Fruit fly (Drosophila melanogaster) whole organism, embryonic: Measurements from ENCODE around the gene CG14995.
A peak's percentile ranks its signal among the peaks of the same experiment; 100 is the strongest.

Source experiments
- Atf6 ChIP-seq: fragments of 200-800 bp; sonication (Bioruptor generic); IDR thresholded peaks from 2 replicates; pipeline ENCODE4 v1.3.6; 2022; ENCODE audit warnings: missing biosample characterization, missing genetic modification characterization
- BtbVII ChIP-seq: fragments of 200-800 bp; sonication (Bioruptor generic); optimal IDR thresholded peaks from 3 replicates; lab custom pipeline; 2017; ENCODE audit warnings: missing biosample characterization, mild to moderate bottlenecking, missing genetic modification characterization
- CG10431 ChIP-seq: fragments of 200-800 bp; sonication (Bioruptor generic); optimal IDR thresholded peaks from 3 replicates; lab custom pipeline; 2018; ENCODE audit warnings: missing biosample characterization, mild to moderate bottlenecking, missing genetic modification characterization
- CG10543 ChIP-seq: fragments of 200-800 bp; sonication (Bioruptor generic); optimal IDR thresholded peaks from 3 replicates; lab custom pipeline; 2017; ENCODE audit warnings: missing biosample characterization, mild to moderate bottlenecking, missing genetic modification characterization, moderate library complexity
- CG13624 ChIP-seq: fragments of 200-800 bp; sonication (Bioruptor generic); optimal IDR thresholded peaks from 2 replicates; lab custom pipeline; 2016; ENCODE audit warnings: missing biosample characterization, missing genetic modification characterization
- CG14014 ChIP-seq: fragments of 200-800 bp; sonication (Bioruptor generic); IDR thresholded peaks from 2 replicates; pipeline ENCODE4 v1.3.6; 2022; ENCODE audit warnings: missing biosample characterization, missing genetic modification characterization
- CG1529 ChIP-seq: fragments of 200-800 bp; sonication (Bioruptor generic); optimal IDR thresholded peaks from 3 replicates; lab custom pipeline; 2018; ENCODE audit warnings: missing biosample characterization, missing genetic modification characterization
- CG15696 ChIP-seq: fragments of 200-800 bp; sonication (Bioruptor generic); optimal IDR thresholded peaks from 2 replicates; lab custom pipeline; 2019; ENCODE audit warnings: missing biosample characterization, mild to moderate bottlenecking, missing genetic modification characterization, moderate library complexity
- CG17361 ChIP-seq: fragments of 200-800 bp; sonication (Bioruptor generic); IDR thresholded peaks from 3 replicates; pipeline ENCODE4 v1.3.6; 2022; ENCODE audit warnings: missing biosample characterization, missing genetic modification characterization
- CG17385 ChIP-seq: fragments of 200-800 bp; sonication (Bioruptor generic); optimal IDR thresholded peaks from 3 replicates; lab custom pipeline; 2018; ENCODE audit warnings: missing biosample characterization, mild to moderate bottlenecking, missing genetic modification characterization
- CG18599 ChIP-seq: fragments of 200-800 bp; sonication (Bioruptor generic); optimal IDR thresholded peaks from 3 replicates; lab custom pipeline; 2017; ENCODE audit warnings: missing biosample characterization, missing genetic modification characterization, mild to moderate bottlenecking, moderate library complexity, missing genetic modification reagents
- CG3065 ChIP-seq: fragments of 200-800 bp; sonication (Bioruptor generic); optimal IDR thresholded peaks from 2 replicates; lab custom pipeline; 2016; ENCODE audit warnings: missing biosample characterization, missing genetic modification characterization
- CG3407 ChIP-seq: fragments of 200-800 bp; sonication (Bioruptor generic); optimal IDR thresholded peaks from 2 replicates; lab custom pipeline; 2018; ENCODE audit warnings: missing biosample characterization, mild to moderate bottlenecking, missing genetic modification characterization
- CG4820 ChIP-seq: fragments of 200-800 bp; sonication (Bioruptor generic); optimal IDR thresholded peaks from 3 replicates; lab custom pipeline; 2016; ENCODE audit warnings: missing biosample characterization, missing genetic modification characterization
- CG5245 ChIP-seq: fragments of 200-800 bp; sonication (Bioruptor generic); optimal IDR thresholded peaks from 3 replicates; lab custom pipeline; 2016; ENCODE audit warnings: missing biosample characterization, missing genetic modification characterization
- CG6791 ChIP-seq: fragments of 200-800 bp; sonication (Bioruptor generic); IDR thresholded peaks from 3 replicates; pipeline ENCODE4 v1.3.6; 2022; ENCODE audit warnings: missing biosample characterization, missing genetic modification characterization; ENCODE audit not compliant: partially characterized antibody
- CG7786 ChIP-seq: fragments of 200-800 bp; sonication (Bioruptor generic); optimal IDR thresholded peaks from 2 replicates; lab custom pipeline; 2016; ENCODE audit warnings: missing biosample characterization, missing genetic modification characterization
- CG8765 ChIP-seq: fragments of 200-800 bp; sonication (Bioruptor generic); IDR thresholded peaks from 2 replicates; pipeline ENCODE4 v1.3.6; 2022; ENCODE audit warnings: missing biosample characterization, missing genetic modification characterization
- CG9797 ChIP-seq: fragments of 200-800 bp; sonication (Bioruptor generic); optimal IDR thresholded peaks from 3 replicates; lab custom pipeline; 2018; ENCODE audit warnings: missing biosample characterization, mild to moderate bottlenecking, missing genetic modification characterization
- CG9876 ChIP-seq: fragments of 200-800 bp; sonication (Bioruptor generic); optimal IDR thresholded peaks from 2 replicates; lab custom pipeline; 2016; ENCODE audit warnings: missing biosample characterization, missing genetic modification characterization
- CTCF ChIP-seq: fragments of 200-800 bp; sonication (Bioruptor generic); optimal IDR thresholded peaks from 2 replicates; lab custom pipeline; 2017; ENCODE audit warnings: missing biosample characterization, mild to moderate bottlenecking, missing genetic modification characterization, moderate library complexity
- CkIIα-i1 ChIP-seq: fragments of 200-800 bp; sonication (Bioruptor generic); IDR thresholded peaks from 2 replicates; pipeline ENCODE4 v1.3.6; 2022; ENCODE audit warnings: missing biosample characterization, missing genetic modification characterization
- CoRest ChIP-seq: fragments of 200-800 bp; sonication (Bioruptor generic); optimal IDR thresholded peaks from 3 replicates; lab custom pipeline; 2018; ENCODE audit warnings: missing biosample characterization, mild to moderate bottlenecking, missing genetic modification characterization, moderate library complexity
- Dad ChIP-seq: fragments of 200-800 bp; sonication (Bioruptor generic); optimal IDR thresholded peaks from 3 replicates; lab custom pipeline; 2016; ENCODE audit warnings: missing biosample characterization, missing genetic modification characterization
- Doc2 ChIP-seq: fragments of 200-800 bp; sonication (Bioruptor generic); IDR thresholded peaks from 2 replicates; pipeline ENCODE4 v1.3.6; 2022; ENCODE audit warnings: missing biosample characterization, missing genetic modification characterization
- Drgx ChIP-seq: fragments of 200-800 bp; sonication (Bioruptor generic); IDR thresholded peaks from 2 replicates; pipeline ENCODE4 v1.3.6; 2022; ENCODE audit warnings: missing biosample characterization, missing genetic modification characterization
- E2f1 ChIP-seq: fragments of 200-800 bp; sonication (Bioruptor generic); IDR thresholded peaks from 2 replicates; pipeline ENCODE4 v1.3.6; 2022; ENCODE audit warnings: missing biosample characterization, missing genetic modification characterization
- H2.0 ChIP-seq: fragments of 200-800 bp; sonication (Bioruptor generic); IDR thresholded peaks from 2 replicates; pipeline ENCODE4 v1.3.6; 2022; ENCODE audit warnings: missing biosample characterization, missing genetic modification characterization
- MBD-R2 ChIP-seq: fragments of 200-800 bp; sonication (Bioruptor generic); IDR thresholded peaks from 2 replicates; pipeline ENCODE4 v1.3.6; 2022; ENCODE audit warnings: missing biosample characterization, missing genetic modification characterization
- NK7.1 ChIP-seq: fragments of 200-800 bp; sonication (Bioruptor generic); optimal IDR thresholded peaks from 3 replicates; lab custom pipeline; 2016; ENCODE audit warnings: missing biosample characterization, missing genetic modification characterization
- NfI ChIP-seq: fragments of 200-800 bp; sonication (Bioruptor generic); optimal IDR thresholded peaks from 3 replicates; lab custom pipeline; 2018; ENCODE audit warnings: missing biosample characterization, mild to moderate bottlenecking, missing genetic modification characterization, moderate library complexity
- PHDP ChIP-seq: fragments of 200-800 bp; sonication (Bioruptor generic); optimal IDR thresholded peaks from 3 replicates; lab custom pipeline; 2018; ENCODE audit warnings: missing biosample characterization, mild to moderate bottlenecking, missing genetic modification characterization, moderate library complexity
- Ravus ChIP-seq: fragments of 200-800 bp; sonication (Bioruptor generic); IDR thresholded peaks from 2 replicates; pipeline ENCODE4 v1.3.6; 2022; ENCODE audit warnings: missing biosample characterization, missing genetic modification characterization
- Ssrp ChIP-seq: fragments of 200-800 bp; sonication (Bioruptor generic); optimal IDR thresholded peaks from 2 replicates; lab custom pipeline; 2018; ENCODE audit warnings: missing biosample characterization, mild to moderate bottlenecking, missing genetic modification characterization, moderate library complexity
- YL-1 ChIP-seq: fragments of 200-800 bp; sonication (Bioruptor generic); optimal IDR thresholded peaks from 3 replicates; lab custom pipeline; 2017; ENCODE audit warnings: missing biosample characterization, mild to moderate bottlenecking, missing genetic modification characterization
- al ChIP-seq: fragments of 200-800 bp; sonication (Bioruptor generic); IDR thresholded peaks from 2 replicates; pipeline ENCODE4 v1.3.6; 2022; ENCODE audit warnings: missing biosample characterization, missing genetic modification characterization
- az2 ChIP-seq: fragments of 200-800 bp; sonication (Bioruptor generic); optimal IDR thresholded peaks from 3 replicates; lab custom pipeline; 2016; ENCODE audit warnings: missing biosample characterization, missing genetic modification characterization
- bbx ChIP-seq: fragments of 200-800 bp; sonication (Bioruptor generic); IDR thresholded peaks from 2 replicates; pipeline ENCODE4 v1.3.6; 2022; ENCODE audit warnings: missing biosample characterization, missing genetic modification characterization; ENCODE audit not compliant: partially characterized antibody
- chm ChIP-seq: fragments of 200-800 bp; sonication (Bioruptor generic); IDR thresholded peaks from 2 replicates; pipeline ENCODE4 v1.3.6; 2022; ENCODE audit warnings: missing biosample characterization, missing genetic modification characterization
- dimm ChIP-seq: fragments of 200-800 bp; sonication (Bioruptor generic); IDR thresholded peaks from 2 replicates; pipeline ENCODE4 v1.3.6; 2022; ENCODE audit warnings: missing biosample characterization, missing genetic modification characterization
- ewg ChIP-seq: fragments of 200-800 bp; sonication (Bioruptor generic); optimal IDR thresholded peaks from 3 replicates; lab custom pipeline; 2017; ENCODE audit warnings: mild to moderate bottlenecking, missing biosample characterization, missing genetic modification reagents, missing genetic modification characterization
- hth ChIP-seq: fragments of >200 bp; optimal IDR thresholded peaks from 2 replicates; lab custom pipeline; 2017; ENCODE audit warnings: inconsistent platforms
- knrl ChIP-seq: fragments of 200-800 bp; sonication (Bioruptor generic); IDR thresholded peaks from 3 replicates; pipeline ENCODE4 v1.3.6; 2022; ENCODE audit warnings: missing biosample characterization, missing genetic modification characterization; ENCODE audit not compliant: partially characterized antibody
- lov ChIP-seq, 2 experiments: fragments of 200-800 bp in 1 of 2; fragments of >200 bp in 1 of 2; sonication (Bioruptor generic) in 1 of 2; IDR thresholded peaks in 1 of 2; optimal IDR thresholded peaks in 1 of 2; 2 replicates in 1 of 2; 3 replicates in 1 of 2; pipeline versions ENCODE4 v1.3.6 to Lab custom; 2017 to 2022; ENCODE audit warnings: missing biosample characterization in 1 of 2, missing genetic modification characterization in 1 of 2
- odd ChIP-seq: fragments of 200-800 bp; sonication (Bioruptor generic); optimal IDR thresholded peaks from 2 replicates; lab custom pipeline; 2017; ENCODE audit warnings: missing biosample characterization, mild to moderate bottlenecking, missing genetic modification characterization
- row ChIP-seq: fragments of 200-800 bp; sonication (Bioruptor generic); IDR thresholded peaks from 3 replicates; pipeline ENCODE4 v1.3.6; 2022; ENCODE audit warnings: missing biosample characterization, missing genetic modification characterization
- shn ChIP-seq: fragments of 200-800 bp; sonication (Bioruptor generic); optimal IDR thresholded peaks from 3 replicates; lab custom pipeline; 2016; ENCODE audit warnings: missing biosample characterization, missing genetic modification characterization
- wek ChIP-seq: fragments of 200-800 bp; sonication (Bioruptor generic); optimal IDR thresholded peaks from 3 replicates; lab custom pipeline; 2018; ENCODE audit warnings: missing biosample characterization, mild to moderate bottlenecking, missing genetic modification characterization, moderate library complexity
- z ChIP-seq: fragments of 200-800 bp; sonication (Bioruptor generic); IDR thresholded peaks from 3 replicates; pipeline ENCODE4 v1.3.6; 2022; ENCODE audit warnings: missing biosample characterization, missing genetic modification characterization

CG14995 gene

dm6 chr3L:4133724-4134678 is 30.9 kb upstream of the CG14995 start, which contains the start of gene ens (continued):
- TF ChIP-seq ewg (GFP tag; lab: Kevin White, UChicago) (peak; percentile 15), CG9797 (GFP tag; lab: Kevin White, UChicago) (peak; percentile 91), chm (GFP tag; lab: Robert Waterston, UW) (peak; percentile 10; the same call in 1 of the 2 replicates), CG8765 (GFP tag; lab: Robert Waterston, UW) (no peak), CG4820 (GFP tag; lab: Kevin White, UChicago) (no peak), CTCF (no peak), CG3407 (GFP tag; lab: Kevin White, UChicago) (no peak), hth (lab: Kevin White, UChicago) (no peak), dimm (no peak), YL-1 (GFP tag; lab: Kevin White, UChicago) (peak; percentile 78), Atf6 (GFP tag; lab: Robert Waterston, UW) (no peak), knrl (GFP tag; lab: Robert Waterston, UW) (0 out of 3 replicates have a peak, but pooled peaks have one; percentile 25), CG10543 (GFP tag; lab: Kevin White, UChicago) (peak; percentile 37), CG10431 (GFP tag; lab: Kevin White, UChicago) (peak; percentile 45), NfI (GFP tag; lab: Kevin White, UChicago) (no peak), az2 (no peak), lov (optimal IDR thresholded peaks at IDR 0.05; lab: Kevin White, UChicago) (no peak), lov (GFP tag; IDR thresholded peaks at IDR 0.05; lab: Robert Waterston, UW) (no peak), CoRest (tag; lab: Kevin White, UChicago) (no peak), z (GFP tag; lab: Robert Waterston, UW) (no peak), CG3065 (no peak), row (no peak), BtbVII (GFP tag; lab: Kevin White, UChicago) (peak; percentile 21), CG13624 (GFP tag; lab: Kevin White, UChicago) (peak; percentile 33), wek (GFP tag; lab: Kevin White, UChicago) (no peak), Doc2 (GFP tag; lab: Robert Waterston, UW) (no peak), CkIIα-i1 (GFP tag; lab: Robert Waterston, UW) (no peak), bbx (GFP tag; lab: Robert Waterston, UW) (0 out of 2 replicates have a peak, but pooled peaks have one; percentile 32), CG7786 (no peak), Dad (no peak), CG6791 (GFP tag; lab: Robert Waterston, UW) (no peak), CG17385 (GFP tag; lab: Kevin White, UChicago) (peak; percentile 20), E2f1 (GFP tag; lab: Robert Waterston, UW) (no peak), CG17361 (GFP tag; lab: Robert Waterston, UW) (no peak), PHDP (tag; lab: Kevin White, UChicago) (peak; percentile 28), CG18599 (GFP tag; lab: Kevin White, UChicago) (no peak), CG15696 (tag; lab: Kevin White, UChicago) (no peak), shn (GFP tag; lab: Kevin White, UChicago) (no peak), NK7.1 (GFP tag; lab: Kevin White, UChicago) (no peak), al (GFP tag; lab: Robert Waterston, UW) (no peak), CG5245 (GFP tag; lab: Kevin White, UChicago) (no peak), CG14014 (GFP tag; lab: Robert Waterston, UW) (no peak), CG1529 (no peak), MBD-R2 (peak; percentile 47), Drgx (0 out of 2 replicates have a peak, but pooled peaks have one; percentile 28), H2.0 (GFP tag; lab: Robert Waterston, UW) (no peak), Ravus (GFP tag; lab: Robert Waterston, UW) (no peak), odd (no peak), CG9876 (no peak), Ssrp (tag; lab: Kevin White, UChicago) (no peak)
